Fruit fly (Drosophila melanogaster) whole organism, adult: ENCODE data around the gene CG43136.
A peak's percentile ranks its signal among the peaks of the same experiment; 100 is the strongest.

Experiments
- CG11617 ChIP-seq: fragments of 200-800 bp; sonication (Bioruptor generic); optimal IDR thresholded peaks from 2 replicates; lab custom pipeline; 2017; ENCODE audit warnings: mild to moderate bottlenecking, missing biosample characterization, missing genetic modification reagents, missing genetic modification characterization
- CG12768 ChIP-seq: fragments of 200-800 bp; sonication (Bioruptor generic); optimal IDR thresholded peaks from 2 replicates; lab custom pipeline; 2017; ENCODE audit warnings: missing biosample characterization, missing genetic modification characterization, mild to moderate bottlenecking, moderate library complexity, missing genetic modification reagents
- CG5204 ChIP-seq: fragments of 200-800 bp; sonication (Bioruptor generic); optimal IDR thresholded peaks from 2 replicates; lab custom pipeline; 2016; ENCODE audit warnings: missing biosample characterization, missing genetic modification characterization
- CG7045 ChIP-seq: fragments of 200-800 bp; sonication (Bioruptor generic); optimal IDR thresholded peaks from 2 replicates; lab custom pipeline; 2017; ENCODE audit warnings: missing biosample characterization, mild to moderate bottlenecking, missing genetic modification characterization
- CG7101 ChIP-seq: fragments of 200-800 bp; sonication (Bioruptor generic); optimal IDR thresholded peaks from 2 replicates; lab custom pipeline; 2018; ENCODE audit warnings: missing biosample characterization, mild to moderate bottlenecking, missing genetic modification characterization, moderate library complexity
- Crg-1 ChIP-seq: fragments of 200-800 bp; sonication (Bioruptor generic); optimal IDR thresholded peaks from 2 replicates; lab custom pipeline; 2016; ENCODE audit warnings: missing biosample characterization, missing genetic modification characterization
- Hr96 ChIP-seq: fragments of 200-800 bp; sonication (Bioruptor generic); optimal IDR thresholded peaks from 2 replicates; lab custom pipeline; 2016; ENCODE audit warnings: missing biosample characterization, missing genetic modification characterization
- cic ChIP-seq: fragments of 200-800 bp; sonication (Bioruptor generic); optimal IDR thresholded peaks from 2 replicates; lab custom pipeline; 2017; ENCODE audit warnings: missing biosample characterization, mild to moderate bottlenecking, missing genetic modification characterization, moderate library complexity
- kay ChIP-seq: fragments of 200-800 bp; sonication (Bioruptor generic); peaks from one replicate; lab custom pipeline; 2016; ENCODE audit warnings: missing biosample characterization, missing genetic modification characterization, borderline replicate concordance
- ovo ChIP-seq: fragments of 200-800 bp; sonication (Bioruptor generic); optimal IDR thresholded peaks from 2 replicates; lab custom pipeline; 2016; ENCODE audit warnings: missing biosample characterization, missing genetic modification characterization
- pad ChIP-seq: fragments of 200-800 bp; sonication (Bioruptor generic); optimal IDR thresholded peaks from 3 replicates; lab custom pipeline; 2017; ENCODE audit warnings: missing biosample characterization, missing genetic modification characterization, mild to moderate bottlenecking, moderate library complexity, missing genetic modification reagents
- tj ChIP-seq: fragments of 200-800 bp; sonication (Bioruptor generic); optimal IDR thresholded peaks from 3 replicates; lab custom pipeline; 2017; ENCODE audit warnings: missing biosample characterization, mild to moderate bottlenecking, missing genetic modification characterization, moderate library complexity
- toe ChIP-seq: fragments of 200-800 bp; sonication (Bioruptor generic); optimal IDR thresholded peaks from 2 replicates; lab custom pipeline; 2016; ENCODE audit warnings: missing biosample characterization, missing genetic modification characterization

DNA sequence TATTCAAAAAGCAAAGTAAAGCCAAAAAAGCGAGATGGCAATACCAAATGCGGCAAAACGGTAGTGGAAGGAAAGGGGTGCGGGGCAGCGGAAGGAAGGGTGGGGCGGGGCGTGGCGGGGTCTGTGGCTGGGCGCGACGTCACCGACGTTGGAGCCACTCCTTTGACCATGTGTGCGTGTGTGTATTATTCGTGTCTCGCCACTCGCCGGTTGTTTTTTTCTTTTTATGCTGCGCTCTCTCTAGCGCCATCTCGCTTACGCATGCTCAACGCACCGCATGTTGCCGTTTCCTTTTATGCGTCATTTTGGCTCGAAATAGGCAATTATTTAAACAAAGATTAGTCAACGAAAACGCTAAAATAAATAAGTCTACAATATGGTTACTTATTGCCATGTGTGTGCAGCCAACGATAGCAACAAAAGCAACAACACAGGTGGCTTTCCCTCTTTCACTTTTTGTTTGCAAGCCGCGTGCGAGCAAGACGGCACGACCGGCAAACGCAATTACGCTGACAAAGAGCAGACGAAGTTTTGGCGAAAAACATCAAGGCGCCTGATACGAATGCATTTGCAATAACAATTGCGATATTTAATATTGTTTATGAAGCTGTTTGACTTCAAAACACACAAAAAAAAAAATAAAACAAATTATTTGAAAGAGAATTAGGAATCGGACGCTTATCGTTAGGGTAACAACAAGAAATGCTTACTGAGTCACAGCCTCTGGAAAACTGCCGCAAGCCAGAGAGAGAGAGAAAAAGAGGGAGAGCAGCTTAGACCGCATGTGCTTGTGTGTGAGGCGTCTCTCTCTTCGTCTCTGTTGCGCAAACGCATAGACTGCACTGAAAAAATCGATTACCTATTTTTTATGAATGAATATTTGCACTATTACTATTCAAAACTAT is 45.9 kb downstream of the CG43136 start:
- TF ChIP-seq toe, result no peak
- TF ChIP-seq kay (GFP tag; lab: Kevin White, UChicago), result peak; percentile 30
- no peak for TF ChIP-seq cic (GFP tag; lab: Kevin White, UChicago)
- no peak for TF ChIP-seq Crg-1
- TF ChIP-seq Hr96 (GFP tag; lab: Kevin White, UChicago), result no peak
- peak; percentile 62 for TF ChIP-seq pad
- no peak for TF ChIP-seq CG5204 (GFP tag; lab: Kevin White, UChicago)
- no peak for TF ChIP-seq CG7101 (tag; lab: Kevin White, UChicago)
- TF ChIP-seq tj, result peak; percentile 75
- no peak for TF ChIP-seq CG12768 (GFP tag; lab: Kevin White, UChicago)
- TF ChIP-seq CG11617 (GFP tag; lab: Kevin White, UChicago), result no peak
- no peak for TF ChIP-seq CG7045 (GFP tag; lab: Kevin White, UChicago)
- TF ChIP-seq ovo, result peak; percentile 25
